Worm (Caenorhabditis elegans) whole organism, L2 larva: ENCODE results near the gene dnj-2.

Experiments used
- C34F6.9 ChIP-seq: fragments of 150-350 bp; optimal IDR thresholded peaks from 2 replicates; lab custom pipeline; 2014; ENCODE audit warnings: missing biosample characterization, missing genetic modification characterization
- F13H6.1 ChIP-seq: sonication (generic microtip); optimal IDR thresholded peaks from 2 replicates; lab custom pipeline; 2016; ENCODE audit warnings: missing genetic modification characterization, missing compliant biosample characterization
- Y55F3AM.14 ChIP-seq: fragments of 200-800 bp; sonication (Bioruptor generic); optimal IDR thresholded peaks from 2 replicates; lab custom pipeline; 2018; ENCODE audit warnings: mild to moderate bottlenecking, missing genetic modification characterization, missing compliant biosample characterization
- ZK546.5 ChIP-seq: sonication (generic microtip); optimal IDR thresholded peaks from 2 replicates; lab custom pipeline; 2017; ENCODE audit warnings: missing biosample characterization, missing genetic modification characterization
- alr-1 ChIP-seq: fragments of 150-350 bp; optimal IDR thresholded peaks from 2 replicates; lab custom pipeline; 2014; ENCODE audit warnings: missing biosample characterization, missing genetic modification characterization
- aly-2 ChIP-seq: fragments of 150-350 bp; optimal IDR thresholded peaks from 2 replicates; lab custom pipeline; 2014; ENCODE audit warnings: missing biosample characterization, missing genetic modification characterization
- ama-1 ChIP-seq: fragments of 150-350 bp; optimal IDR thresholded peaks from 2 replicates; lab custom pipeline; 2018; ENCODE audit warnings: inconsistent platforms
- ceh-16 ChIP-seq: fragments of 150-350 bp; optimal IDR thresholded peaks from 2 replicates; lab custom pipeline; 2014; ENCODE audit warnings: missing biosample characterization, missing genetic modification characterization
- crh-2 ChIP-seq: sonication (generic microtip); optimal IDR thresholded peaks from 2 replicates; lab custom pipeline; 2017; ENCODE audit warnings: missing biosample characterization, missing genetic modification characterization
- dmd-4 ChIP-seq: sonication (generic microtip); optimal IDR thresholded peaks from 2 replicates; lab custom pipeline; 2017; ENCODE audit warnings: missing biosample characterization, missing genetic modification characterization
- egl-27 ChIP-seq: sonication (generic microtip); optimal IDR thresholded peaks from 3 replicates; lab custom pipeline; 2017; ENCODE audit warnings: missing biosample characterization, missing genetic modification reagents, missing genetic modification characterization
- elt-3 ChIP-seq: sonication (generic microtip); optimal IDR thresholded peaks from 2 replicates; lab custom pipeline; 2017; ENCODE audit warnings: missing biosample characterization, missing genetic modification characterization
- fos-1 ChIP-seq: fragments of 150-350 bp; optimal IDR thresholded peaks from 2 replicates; lab custom pipeline; 2014; ENCODE audit warnings: missing biosample characterization, missing genetic modification characterization
- gmeb-1 ChIP-seq: fragments of 150-350 bp; optimal IDR thresholded peaks from 2 replicates; lab custom pipeline; 2014; ENCODE audit warnings: missing biosample characterization, missing genetic modification characterization
- lin-13 ChIP-seq: fragments of 150-350 bp; optimal IDR thresholded peaks from 2 replicates; lab custom pipeline; 2014; ENCODE audit warnings: missing biosample characterization, missing genetic modification reagents, missing genetic modification characterization
- lin-39 ChIP-seq: fragments of 150-350 bp; optimal IDR thresholded peaks from 2 replicates; lab custom pipeline; 2014; ENCODE audit warnings: missing biosample characterization, missing genetic modification reagents, missing genetic modification characterization
- lsy-2 ChIP-seq, 2 experiments: fragments of 150-350 bp in 1 of 2; sonication (generic microtip) in 1 of 2; optimal IDR thresholded peaks; 2 replicates each; lab custom pipeline; 2014 to 2017; ENCODE audit warnings: missing biosample characterization in 2 of 2, missing genetic modification characterization in 2 of 2
- mab-5 ChIP-seq: fragments of 150-350 bp; optimal IDR thresholded peaks from 2 replicates; lab custom pipeline; 2014; ENCODE audit warnings: missing biosample characterization, missing genetic modification characterization
- mdl-1 ChIP-seq, 2 experiments: fragments of 150-350 bp in 1 of 2; sonication (generic microtip) in 1 of 2; optimal IDR thresholded peaks; 2 replicates each; lab custom pipeline; 2017; ENCODE audit warnings: missing biosample characterization in 2 of 2, missing genetic modification characterization in 2 of 2
- nhr-10 ChIP-seq: sonication (generic microtip); optimal IDR thresholded peaks from 2 replicates; lab custom pipeline; 2017; ENCODE audit warnings: missing biosample characterization, missing genetic modification characterization
- nhr-11 ChIP-seq: fragments of 150-350 bp; optimal IDR thresholded peaks from 2 replicates; lab custom pipeline; 2014; ENCODE audit warnings: missing biosample characterization, missing genetic modification characterization
- nhr-12 ChIP-seq: fragments of 150-350 bp; optimal IDR thresholded peaks from 2 replicates; lab custom pipeline; 2014; ENCODE audit warnings: missing biosample characterization, missing genetic modification characterization
- nhr-129 ChIP-seq: fragments of 150-350 bp; optimal IDR thresholded peaks from 2 replicates; lab custom pipeline; 2014; ENCODE audit warnings: missing biosample characterization, missing genetic modification characterization
- nhr-21 ChIP-seq: fragments of 150-350 bp; optimal IDR thresholded peaks from 2 replicates; lab custom pipeline; 2014; ENCODE audit warnings: missing biosample characterization, missing genetic modification characterization
- nhr-23 ChIP-seq: fragments of 150-350 bp; optimal IDR thresholded peaks from 2 replicates; lab custom pipeline; 2014; ENCODE audit warnings: missing biosample characterization, missing genetic modification reagents, missing genetic modification characterization
- nhr-237 ChIP-seq: fragments of 150-350 bp; optimal IDR thresholded peaks from 2 replicates; lab custom pipeline; 2014; ENCODE audit warnings: missing biosample characterization, missing genetic modification characterization
- nhr-25 ChIP-seq: fragments of 150-350 bp; sonication (generic microtip); optimal IDR thresholded peaks from 3 replicates; lab custom pipeline; 2014; ENCODE audit warnings: missing biosample characterization, missing genetic modification characterization
- nhr-6 ChIP-seq: fragments of 150-350 bp; optimal IDR thresholded peaks from 2 replicates; lab custom pipeline; 2014; ENCODE audit warnings: missing biosample characterization, missing genetic modification characterization
- nhr-77 ChIP-seq: fragments of 150-350 bp; optimal IDR thresholded peaks from 2 replicates; lab custom pipeline; 2014; ENCODE audit warnings: missing biosample characterization, missing genetic modification characterization
- sem-4 ChIP-seq: fragments of 150-350 bp; optimal IDR thresholded peaks from 2 replicates; lab custom pipeline; 2014; ENCODE audit warnings: missing biosample characterization, missing genetic modification reagents, missing genetic modification characterization
- skn-1 ChIP-seq: sonication (generic microtip); optimal IDR thresholded peaks from 2 replicates; lab custom pipeline; 2017; ENCODE audit warnings: missing biosample characterization, missing genetic modification characterization
- sma-3 ChIP-seq: sonication (generic microtip); optimal IDR thresholded peaks from 2 replicates; lab custom pipeline; 2016; ENCODE audit warnings: missing genetic modification reagents, missing genetic modification characterization, missing compliant biosample characterization
- snpc-4 ChIP-seq: fragments of 150-350 bp; optimal IDR thresholded peaks from 2 replicates; lab custom pipeline; 2014; ENCODE audit warnings: missing biosample characterization, missing genetic modification characterization
- unc-39 ChIP-seq: fragments of 150-350 bp; optimal IDR thresholded peaks from 2 replicates; lab custom pipeline; 2014; ENCODE audit warnings: missing biosample characterization, missing genetic modification characterization
- unc-55 ChIP-seq: fragments of 150-350 bp; sonication (generic microtip); optimal IDR thresholded peaks from 3 replicates; lab custom pipeline; 2014; ENCODE audit warnings: missing biosample characterization, missing genetic modification reagents, missing genetic modification characterization
- unc-62 ChIP-seq: fragments of 150-350 bp; optimal IDR thresholded peaks from 2 replicates; lab custom pipeline; 2014; ENCODE audit warnings: missing biosample characterization, missing genetic modification reagents, missing genetic modification characterization
- zag-1 ChIP-seq: fragments of 150-350 bp; optimal IDR thresholded peaks from 2 replicates; lab custom pipeline; 2014; ENCODE audit warnings: missing biosample characterization, missing genetic modification characterization
- ztf-11 ChIP-seq: sonication (generic microtip); optimal IDR thresholded peaks from 2 replicates; lab custom pipeline; 2017; ENCODE audit warnings: missing biosample characterization, missing genetic modification characterization

dnj-2 gene

ce11 chrIV:11348822-11349221 lies 35.0 kb upstream of the dnj-2 start:
- TF ChIP-seq aly-2 (tag; lab: Kevin White, UChicago) (no peak), nhr-25 (no peak), unc-55 (GFP tag; lab: Kevin White, UChicago) (peak; percentile 33), mdl-1 (tag; optimal IDR thresholded peaks at IDR 0.05; lab: Kevin White, UChicago) (no peak), nhr-237 (no peak), nhr-129 (peak; percentile 15), alr-1 (no peak)

ce11 chrIV:11347275-11347674 lies 33.5 kb upstream of the dnj-2 start:
- TF ChIP-seq mab-5 (tag; lab: Kevin White, UChicago) (no peak), C34F6.9 (peak; percentile 27)

ce11 chrIV:11344288-11344687 lies 30.5 kb upstream of the dnj-2 start:
- TF ChIP-seq ZK546.5 (tag; lab: Kevin White, UChicago) (no peak), nhr-129 (no peak), mab-5 (tag; lab: Kevin White, UChicago) (no peak), crh-2 (tag; lab: Kevin White, UChicago) (no peak), lin-13 (GFP tag; lab: Kevin White, UChicago) (no peak), ama-1 (lab: Kevin White, UChicago) (no peak), nhr-23 (tag; lab: Kevin White, UChicago) (no peak), nhr-77 (tag; lab: Kevin White, UChicago) (no peak), ceh-16 (tag; lab: Kevin White, UChicago) (no peak), nhr-21 (no peak), nhr-6 (no peak), F13H6.1 (tag; lab: Kevin White, UChicago) (no peak), gmeb-1 (tag; lab: Kevin White, UChicago) (no peak), fos-1 (tag; lab: Kevin White, UChicago) (no peak), ztf-11 (tag; lab: Kevin White, UChicago) (no peak), nhr-10 (tag; lab: Kevin White, UChicago) (no peak), nhr-237 (no peak), mdl-1 (tag; optimal IDR thresholded peaks at IDR 0.05; lab: Kevin White, UChicago) (no peak), elt-3 (tag; lab: Kevin White, UChicago) (no peak), zag-1 (tag; lab: Kevin White, UChicago) (no peak)

- TF ChIP-seq snpc-4 (tag; lab: Kevin White, UChicago) (no peak), fos-1 (tag; lab: Kevin White, UChicago) (no peak), nhr-237 (no peak), lin-39 (no peak), sma-3 (no peak), aly-2 (tag; lab: Kevin White, UChicago) (no peak), egl-27 (tag; lab: Kevin White, UChicago) (no peak), nhr-21 (no peak), ztf-11 (tag; lab: Kevin White, UChicago) (no peak), unc-39 (tag; lab: Kevin White, UChicago) (no peak), sem-4 (tag; lab: Kevin White, UChicago) (no peak)
Observed at ce11 chrIV:11340735-11341443, 27.1 kb upstream of the dnj-2 start.

ce11 chrIV:11337021-11337420 lies 23.2 kb upstream of the dnj-2 start, which contains the start of gene F54E12.2:
Gene F54E12.2, minus strand, starts transcription at chrIV:11337184.
- TF ChIP-seq crh-2 (tag; lab: Kevin White, UChicago) (no peak), dmd-4 (no peak), nhr-6 (no peak), ceh-16 (tag; lab: Kevin White, UChicago) (no peak), skn-1 (tag; lab: Kevin White, UChicago) (no peak), Y55F3AM.14 (GFP tag; lab: Kevin White, UChicago) (no peak), snpc-4 (tag; lab: Kevin White, UChicago) (no peak), mab-5 (tag; lab: Kevin White, UChicago) (no peak), nhr-12 (tag; lab: Kevin White, UChicago) (no peak), nhr-11 (tag; lab: Kevin White, UChicago) (no peak), nhr-25 (no peak), unc-62 (GFP tag; lab: Kevin White, UChicago) (no peak), nhr-237 (no peak), unc-55 (GFP tag; lab: Kevin White, UChicago) (no peak), sem-4 (tag; lab: Kevin White, UChicago) (no peak), lsy-2 (tag; optimal IDR thresholded peaks at IDR 0.05; lab: Kevin White, UChicago) (no peak), lin-39 (no peak), nhr-21 (no peak), nhr-129 (no peak), ama-1 (lab: Kevin White, UChicago) (no peak)
- TF ChIP-seq, all 48 proteins: peak for 0
